Worm (Caenorhabditis elegans) whole organism, L1 larva: ENCODE data around the gene B0034.2.

Experiments used
- C16A3.4 ChIP-seq: fragments of 150-350 bp; optimal IDR thresholded peaks from 2 replicates; lab custom pipeline; 2014; ENCODE audit warnings: missing biosample characterization, missing genetic modification characterization
- aly-2 ChIP-seq: fragments of 150-350 bp; optimal IDR thresholded peaks from 2 replicates; lab custom pipeline; 2014; ENCODE audit warnings: missing biosample characterization, missing genetic modification characterization
- blmp-1 ChIP-seq: fragments of 150-350 bp; optimal IDR thresholded peaks from 2 replicates; lab custom pipeline; 2014; ENCODE audit warnings: missing biosample characterization, missing genetic modification characterization
- dpl-1 ChIP-seq, 3 experiments: fragments of 150-350 bp in 2 of 3; sonication (generic microtip) in 1 of 3; optimal IDR thresholded peaks; 2 replicates each; lab custom pipeline; 2014 to 2017; ENCODE audit warnings: missing biosample characterization in 3 of 3, missing genetic modification characterization in 3 of 3, missing genetic modification reagents in 3 of 3
- dsc-1 ChIP-seq: sonication (generic microtip); optimal IDR thresholded peaks from 2 replicates; lab custom pipeline; 2016; ENCODE audit warnings: mild to moderate bottlenecking, missing genetic modification characterization, missing compliant biosample characterization
- efl-1 ChIP-seq, 4 experiments: fragments of 150-350 bp; optimal IDR thresholded peaks in 3 of 4; peaks in 1 of 4; 1 replicate in 1 of 4; 2 replicates in 3 of 4; lab custom pipeline; 2014; ENCODE audit warnings: missing biosample characterization in 2 of 4, missing genetic modification characterization in 2 of 4, missing genetic modification reagents in 2 of 4
- elt-2 ChIP-seq: sonication (generic microtip); optimal IDR thresholded peaks from 2 replicates; lab custom pipeline; 2016; ENCODE audit warnings: missing genetic modification characterization, mild to moderate bottlenecking, inconsistent platforms, missing compliant biosample characterization, missing genetic modification reagents
- elt-3 ChIP-seq, 6 experiments: fragments of 150-350 bp in 1 of 6; sonication (generic microtip); optimal IDR thresholded peaks; 2 replicates each; lab custom pipeline; 2017 to 2018; ENCODE audit warnings: missing biosample characterization in 6 of 6, missing genetic modification characterization in 6 of 6, inconsistent platforms in 1 of 6
- ets-5 ChIP-seq: fragments of 200-800 bp; sonication (Bioruptor generic); IDR thresholded peaks from 2 replicates; pipeline ENCODE4 v1.3.6; 2022; ENCODE audit warnings: missing genetic modification characterization, missing compliant biosample characterization
- fkh-4 ChIP-seq: sonication (generic microtip); optimal IDR thresholded peaks from 2 replicates; lab custom pipeline; 2016; ENCODE audit warnings: missing compliant biosample characterization, missing genetic modification characterization, borderline replicate concordance
- fkh-8 ChIP-seq: sonication (generic microtip); optimal IDR thresholded peaks from 2 replicates; lab custom pipeline; 2016; ENCODE audit warnings: mild to moderate bottlenecking, missing genetic modification characterization, missing compliant biosample characterization
- hlh-17 ChIP-seq: fragments of 200-800 bp; sonication (Bioruptor generic); optimal IDR thresholded peaks from 2 replicates; lab custom pipeline; 2018; ENCODE audit warnings: missing genetic modification characterization, mild to moderate bottlenecking, missing compliant biosample characterization, moderate library complexity, borderline replicate concordance
- hpl-2 ChIP-seq: fragments of 150-350 bp; optimal IDR thresholded peaks from 2 replicates; lab custom pipeline; 2014; ENCODE audit warnings: missing biosample characterization, missing genetic modification reagents, missing genetic modification characterization
- jun-1 ChIP-seq: fragments of 150-350 bp; optimal IDR thresholded peaks from 2 replicates; lab custom pipeline; 2014; ENCODE audit warnings: missing biosample characterization, missing genetic modification reagents, missing genetic modification characterization
- lin-13 ChIP-seq: fragments of 150-350 bp; optimal IDR thresholded peaks from 2 replicates; lab custom pipeline; 2014; ENCODE audit warnings: missing biosample characterization, missing genetic modification reagents, missing genetic modification characterization
- lin-14 ChIP-seq: fragments of 200-800 bp; sonication (Bioruptor generic); optimal IDR thresholded peaks from 2 replicates; lab custom pipeline; 2018; ENCODE audit warnings: mild to moderate bottlenecking, missing genetic modification characterization, moderate library complexity, missing compliant biosample characterization
- lin-15B ChIP-seq: fragments of 150-350 bp; sonication (generic microtip); optimal IDR thresholded peaks from 3 replicates; lab custom pipeline; 2014; ENCODE audit warnings: missing biosample characterization, missing genetic modification characterization
- lin-35 ChIP-seq, 2 experiments: fragments of 150-350 bp; optimal IDR thresholded peaks; 2 replicates each; lab custom pipeline; 2014; ENCODE audit warnings: missing biosample characterization in 2 of 2, missing genetic modification characterization in 2 of 2, missing genetic modification reagents in 2 of 2
- lir-3 ChIP-seq: sonication (generic microtip); optimal IDR thresholded peaks from 2 replicates; lab custom pipeline; 2016; ENCODE audit warnings: mild to moderate bottlenecking, missing genetic modification characterization, moderate library complexity, missing compliant biosample characterization; ENCODE audit not compliant: poor library complexity
- lsy-2 ChIP-seq, 2 experiments: fragments of 150-350 bp; optimal IDR thresholded peaks; 2 replicates each; lab custom pipeline; 2014; ENCODE audit warnings: missing biosample characterization in 2 of 2, missing genetic modification characterization in 2 of 2
- mep-1 ChIP-seq: fragments of 150-350 bp; optimal IDR thresholded peaks from 2 replicates; lab custom pipeline; 2014; ENCODE audit warnings: missing biosample characterization, missing genetic modification characterization
- nhr-20 ChIP-seq: sonication (generic microtip); optimal IDR thresholded peaks from 2 replicates; lab custom pipeline; 2016; ENCODE audit warnings: mild to moderate bottlenecking, missing genetic modification characterization, missing compliant biosample characterization
- nhr-71 ChIP-seq: sonication (generic microtip); optimal IDR thresholded peaks from 2 replicates; lab custom pipeline; 2016; ENCODE audit warnings: mild to moderate bottlenecking, missing genetic modification characterization, moderate library complexity, missing compliant biosample characterization
- nhr-76 ChIP-seq: sonication (generic microtip); optimal IDR thresholded peaks from 2 replicates; lab custom pipeline; 2017; ENCODE audit warnings: missing biosample characterization, missing genetic modification characterization
- nhr-77 ChIP-seq: fragments of 150-350 bp; optimal IDR thresholded peaks from 2 replicates; lab custom pipeline; 2014; ENCODE audit warnings: missing biosample characterization, missing genetic modification characterization
- nhr-85 ChIP-seq: sonication (generic microtip); peaks from one replicate; lab custom pipeline; 2016; ENCODE audit warnings: missing genetic modification characterization, inconsistent platforms, missing compliant biosample characterization
- pag-3 ChIP-seq: sonication (generic microtip); optimal IDR thresholded peaks from 2 replicates; lab custom pipeline; 2017; ENCODE audit warnings: missing genetic modification characterization, mild to moderate bottlenecking, missing compliant biosample characterization, antibody characterized with exemption, borderline replicate concordance; ENCODE audit not compliant: insufficient read depth
- pqm-1 ChIP-seq: sonication (generic microtip); optimal IDR thresholded peaks from 3 replicates; lab custom pipeline; 2017; ENCODE audit warnings: missing biosample characterization, missing genetic modification characterization
- skn-1 ChIP-seq: fragments of 150-350 bp; optimal IDR thresholded peaks from 2 replicates; lab custom pipeline; 2014; ENCODE audit warnings: missing biosample characterization, missing genetic modification characterization
- snpc-4 ChIP-seq: fragments of 150-350 bp; optimal IDR thresholded peaks from 2 replicates; lab custom pipeline; 2014; ENCODE audit warnings: missing biosample characterization, missing genetic modification characterization
- snu-23 ChIP-seq: sonication (generic microtip); optimal IDR thresholded peaks from 2 replicates; lab custom pipeline; 2016; ENCODE audit warnings: missing genetic modification characterization, missing compliant biosample characterization
- sup-37 ChIP-seq: fragments of 200-800 bp; sonication (Bioruptor generic); optimal IDR thresholded peaks from 2 replicates; lab custom pipeline; 2018; ENCODE audit warnings: mild to moderate bottlenecking, missing genetic modification characterization, missing compliant biosample characterization
- unc-86 ChIP-seq: sonication (generic microtip); optimal IDR thresholded peaks from 2 replicates; lab custom pipeline; 2016; ENCODE audit warnings: missing genetic modification characterization, missing compliant biosample characterization
- vab-15 ChIP-seq: sonication (generic microtip); optimal IDR thresholded peaks from 2 replicates; lab custom pipeline; 2017; ENCODE audit warnings: missing genotype, mild to moderate bottlenecking, missing genetic modification characterization, missing compliant biosample characterization

Gene B0034.2

DNA sequence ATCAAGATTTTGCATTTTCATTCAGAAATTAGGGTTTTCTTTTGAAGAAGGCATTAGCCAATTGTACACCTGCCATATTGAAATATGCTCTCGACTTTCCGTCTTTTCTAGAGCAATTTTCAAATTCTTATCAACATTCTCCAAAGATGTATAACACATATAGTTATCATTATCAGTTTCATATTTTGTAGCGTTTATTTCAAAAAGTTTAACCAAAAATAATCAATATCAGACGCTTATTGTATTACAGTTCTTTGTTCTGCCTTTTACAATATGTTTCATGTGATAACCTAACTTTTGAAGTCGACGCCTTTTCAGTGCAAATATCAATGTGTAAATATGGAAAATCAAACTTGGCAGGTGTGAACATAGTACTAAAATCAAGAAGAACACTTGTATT is 30.3 kb downstream of the B0034.2 start:
- TF ChIP-seq nhr-76: no peak
- TF ChIP-seq lin-13 (GFP tag; lab: Kevin White, UChicago): no peak
- TF ChIP-seq elt-2: peak; percentile 65

DNA sequence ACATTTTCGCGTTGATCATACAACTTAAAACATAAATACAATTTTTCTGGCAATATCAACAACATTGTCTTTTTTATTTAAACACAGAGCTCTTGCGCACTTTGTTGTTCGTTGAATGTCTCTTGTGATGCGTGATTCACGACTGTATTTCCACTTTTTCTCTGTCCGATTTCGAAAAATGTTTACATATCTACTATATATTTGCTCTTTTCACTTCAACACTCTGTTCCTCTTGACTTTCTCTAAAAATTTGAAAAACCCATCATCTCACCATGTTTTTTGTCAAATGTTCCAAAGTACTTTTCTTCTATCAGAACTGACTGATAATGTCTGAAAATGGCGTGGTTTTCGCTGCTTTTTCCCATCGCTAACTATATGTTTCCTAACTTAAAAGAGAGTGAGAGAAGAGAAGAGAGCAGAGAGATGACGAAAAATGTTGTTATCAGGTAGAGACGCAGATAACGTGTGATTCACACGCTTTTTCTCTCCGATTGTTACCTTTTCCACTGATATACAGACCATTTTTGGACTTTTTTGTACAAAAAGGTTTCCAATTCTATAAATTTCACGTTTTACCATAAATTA is 32.1 kb downstream of the B0034.2 start:
- TF ChIP-seq nhr-77 (tag; lab: Kevin White, UChicago) (peak; percentile 54), lsy-2 (tag; optimal IDR thresholded peaks at IDR 0.05; lab: Kevin White, UChicago) (peak in 1 of 2 experiments; percentile 19), unc-86 (no peak), mep-1 (tag; lab: Kevin White, UChicago) (peak; percentile 11), nhr-20 (tag; lab: Kevin White, UChicago) (no peak), hlh-17 (no peak), lin-14 (GFP tag; lab: Kevin White, UChicago) (peak; percentile 19), pqm-1 (tag; lab: Kevin White, UChicago) (peak; percentile 91), jun-1 (peak; percentile 7), elt-2 (peak; percentile 71), sup-37 (GFP tag; lab: Kevin White, UChicago) (no peak), lin-35 (GFP tag; optimal IDR thresholded peaks at IDR 0.05; lab: Kevin White, UChicago) (peak in 1 of 2 experiments; percentile 36), hpl-2 (GFP tag; lab: Kevin White, UChicago) (peak; percentile 8)

ce11 chrII:5911274-5911673 is 32.9 kb downstream of the B0034.2 start, which contains the start of gene cgt-3:
Gene cgt-3 (plus strand): TSS chrII:5911324.
- TF ChIP-seq nhr-20 (tag; lab: Kevin White, UChicago): peak; percentile 4
- no peak for TF ChIP-seq lin-15B

DNA sequence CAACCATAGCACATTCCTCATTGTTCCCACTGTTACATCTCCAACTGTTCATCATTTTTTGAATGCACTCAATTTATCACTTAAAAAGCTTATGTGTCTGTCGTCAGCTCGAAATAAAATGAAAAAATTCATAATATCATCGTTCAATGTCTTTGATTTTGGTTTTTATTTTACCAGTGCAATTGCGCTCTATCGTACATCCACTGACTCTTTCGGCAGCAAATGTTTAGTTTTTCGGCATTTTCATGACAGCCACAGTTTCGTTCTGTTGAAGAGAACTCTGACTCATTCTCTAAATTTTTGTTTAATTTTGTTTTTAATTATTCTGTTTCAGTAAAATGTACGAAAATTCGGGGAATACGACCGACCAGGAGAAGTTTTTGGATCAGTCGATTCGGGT is 36.7 kb downstream of the B0034.2 start, which contains the start of gene vps-35:
vps-35 (plus strand) TSS at position 335 of the 400 bp plus-strand sequence.
- TF ChIP-seq lsy-2 (tag; optimal IDR thresholded peaks at IDR 0.05; lab: Kevin White, UChicago): peak; percentile 19 to 62
- TF ChIP-seq C16A3.4 (tag; lab: Kevin White, UChicago): peak; percentile 47
- TF ChIP-seq skn-1 (tag; lab: Kevin White, UChicago): peak; percentile 32
- no peak for TF ChIP-seq fkh-8 (tag; lab: Kevin White, UChicago)
- TF ChIP-seq snu-23 (GFP tag; lab: Kevin White, UChicago): peak; percentile 26
- TF ChIP-seq mep-1 (tag; lab: Kevin White, UChicago): peak; percentile 24
- TF ChIP-seq fkh-4 (tag; lab: Kevin White, UChicago): no peak
- peak; percentile 45 to 49 for TF ChIP-seq efl-1 (optimal IDR thresholded peaks at IDR 0.05; lab: Kevin White, UChicago)
- peak; percentile 40 to 91 for TF ChIP-seq efl-1 (GFP tag; optimal IDR thresholded peaks at IDR 0.05 in 1 of 2; lab: Kevin White, UChicago)
- peak; percentile 32 for TF ChIP-seq nhr-20 (tag; lab: Kevin White, UChicago)
- TF ChIP-seq dpl-1 (GFP tag; optimal IDR thresholded peaks at IDR 0.05; lab: Kevin White, UChicago): peak in 2 of 3 experiments; percentile 49 to 58
- TF ChIP-seq pag-3 (tag; lab: Kevin White, UChicago): peak; percentile 40
- TF ChIP-seq aly-2 (tag; lab: Kevin White, UChicago): no peak
- no peak for TF ChIP-seq lir-3 (tag; lab: Kevin White, UChicago)
- no peak for TF ChIP-seq snpc-4 (tag; lab: Kevin White, UChicago)
- peak; percentile 9 for TF ChIP-seq nhr-71 (tag; lab: Kevin White, UChicago)
- no peak for TF ChIP-seq ets-5 (GFP tag; lab: Robert Waterston, UW)
- TF ChIP-seq lin-15B: peak; percentile 4
- TF ChIP-seq nhr-85 (tag; lab: Kevin White, UChicago): peak; percentile 70
- no peak for TF ChIP-seq dsc-1 (tag; lab: Kevin White, UChicago)
- TF ChIP-seq blmp-1 (tag; lab: Kevin White, UChicago): peak; percentile 64
- peak; percentile 31 to 70 for TF ChIP-seq lin-35 (GFP tag; optimal IDR thresholded peaks at IDR 0.05; lab: Kevin White, UChicago)
- TF ChIP-seq elt-3 (tag; optimal IDR thresholded peaks at IDR 0.05; lab: Kevin White, UChicago): no peak
- no peak for TF ChIP-seq vab-15 (tag; lab: Kevin White, UChicago)
